Worm (Caenorhabditis elegans) whole organism, L4 larva: ENCODE measurements around the gene dod-20.

Experiments
- D1046.2 ChIP-seq: fragments of 200-800 bp; sonication (Bioruptor generic); IDR thresholded peaks from 2 replicates; pipeline ENCODE4 v1.3.6; 2022; ENCODE audit warnings: missing genetic modification characterization, missing compliant biosample characterization
- F37D6.2 ChIP-seq: sonication (generic microtip); optimal IDR thresholded peaks from 2 replicates; lab custom pipeline; 2016; ENCODE audit warnings: mild to moderate bottlenecking, missing genetic modification characterization, missing compliant biosample characterization
- F44E2.7 ChIP-seq: fragments of 200-800 bp; sonication (Bioruptor generic); IDR thresholded peaks from 2 replicates; pipeline ENCODE4 v2.1.2; 2022; ENCODE audit warnings: missing genetic modification characterization, missing compliant biosample characterization
- R02D3.7 ChIP-seq: fragments of 150-350 bp; sonication (generic microtip); optimal IDR thresholded peaks from 3 replicates; lab custom pipeline; 2014; ENCODE audit warnings: missing biosample characterization, missing genetic modification characterization
- Y105C5A.15 ChIP-seq: fragments of 200-800 bp; sonication (Bioruptor generic); IDR thresholded peaks from 2 replicates; pipeline ENCODE4 v1.3.6; 2022; ENCODE audit warnings: missing genetic modification characterization, missing compliant biosample characterization
- Y48G9A.11 ChIP-seq: fragments of 200-800 bp; sonication (Bioruptor generic); IDR thresholded peaks from 2 replicates; pipeline ENCODE4 v1.3.6; 2022; ENCODE audit warnings: missing genetic modification reagents, missing genetic modification characterization, missing compliant biosample characterization
- Y5F2A.4 ChIP-seq: fragments of 200-800 bp; sonication (Bioruptor generic); optimal IDR thresholded peaks from 2 replicates; lab custom pipeline; 2018; ENCODE audit warnings: mild to moderate bottlenecking, missing genetic modification characterization, missing compliant biosample characterization
- ZK546.5 ChIP-seq, 2 experiments: sonication (generic microtip); optimal IDR thresholded peaks; 2 replicates each; lab custom pipeline; 2017; ENCODE audit warnings: missing biosample characterization in 2 of 2, missing genetic modification characterization in 2 of 2
- attf-4 ChIP-seq: sonication (generic microtip); optimal IDR thresholded peaks from 3 replicates; lab custom pipeline; 2017; ENCODE audit warnings: missing biosample characterization, missing genetic modification characterization
- ceh-20 ChIP-seq: fragments of 200-800 bp; sonication (Bioruptor generic); IDR thresholded peaks from 2 replicates; pipeline ENCODE4 v1.3.6; 2022; ENCODE audit warnings: missing genetic modification reagents, missing genetic modification characterization, missing compliant biosample characterization
- ceh-82 ChIP-seq: sonication (generic microtip); optimal IDR thresholded peaks from 2 replicates; lab custom pipeline; 2017; ENCODE audit warnings: missing biosample characterization, missing genetic modification characterization
- ctbp-1 ChIP-seq: fragments of 200-800 bp; sonication (Bioruptor generic); IDR thresholded peaks from 2 replicates; pipeline ENCODE4 v1.3.6; 2022; ENCODE audit warnings: missing genetic modification reagents, missing genetic modification characterization, missing compliant biosample characterization
- daf-16 ChIP-seq, 3 experiments: sonication (generic microtip); optimal IDR thresholded peaks; 2 replicates each; lab custom pipeline; 2016 to 2017; ENCODE audit warnings: missing genetic modification characterization in 3 of 3, missing genetic modification reagents in 3 of 3, mild to moderate bottlenecking in 2 of 3, missing compliant biosample characterization in 2 of 3, missing biosample characterization in 1 of 3, moderate library complexity in 1 of 3
- daf-19 ChIP-seq: fragments of 200-800 bp; sonication (Bioruptor generic); conservative IDR thresholded peaks from 2 replicates; pipeline ENCODE4 v1.3.6; 2022; ENCODE audit warnings: missing genetic modification characterization, missing compliant biosample characterization
- dmd-8 ChIP-seq: fragments of 200-800 bp; sonication (Bioruptor generic); IDR thresholded peaks from 2 replicates; pipeline ENCODE4 v1.3.6; 2022; ENCODE audit warnings: missing genetic modification characterization, missing compliant biosample characterization
- dmd-9 ChIP-seq: fragments of 200-800 bp; sonication (Bioruptor generic); IDR thresholded peaks from 2 replicates; pipeline ENCODE4 v1.3.6; 2022; ENCODE audit warnings: missing genetic modification reagents, missing genetic modification characterization, missing compliant biosample characterization
- dve-1 ChIP-seq: sonication (generic microtip); optimal IDR thresholded peaks from 2 replicates; lab custom pipeline; 2017; ENCODE audit warnings: antibody characterized with exemption, mild to moderate bottlenecking, missing genetic modification characterization, missing compliant biosample characterization; ENCODE audit not compliant: insufficient read depth
- egl-43 ChIP-seq: fragments of 200-800 bp; sonication (Bioruptor generic); IDR thresholded peaks from 2 replicates; pipeline ENCODE4 v1.3.6; 2022; ENCODE audit warnings: missing genetic modification reagents, missing genetic modification characterization, missing compliant biosample characterization
- fkh-10 ChIP-seq: fragments of 150-350 bp; optimal IDR thresholded peaks from 2 replicates; lab custom pipeline; 2014; ENCODE audit warnings: missing biosample characterization, missing genetic modification reagents, missing genetic modification characterization
- gei-8 ChIP-seq: fragments of 200-800 bp; sonication (Bioruptor generic); optimal IDR thresholded peaks from 2 replicates; lab custom pipeline; 2018; ENCODE audit warnings: mild to moderate bottlenecking, missing genetic modification characterization, missing compliant biosample characterization
- hmg-1.1 ChIP-seq: fragments of 200-800 bp; sonication (Bioruptor generic); IDR thresholded peaks from 2 replicates; pipeline ENCODE4 v1.3.6; 2022; ENCODE audit warnings: missing genetic modification reagents, missing genetic modification characterization, missing compliant biosample characterization
- lin-1 ChIP-seq: fragments of 200-800 bp; sonication (Bioruptor generic); IDR thresholded peaks from 2 replicates; pipeline ENCODE4 v1.3.6; 2022; ENCODE audit warnings: missing genetic modification reagents, missing genetic modification characterization, missing compliant biosample characterization
- lin-38 ChIP-seq: fragments of 200-800 bp; sonication (Bioruptor generic); IDR thresholded peaks from 2 replicates; pipeline ENCODE4 v1.3.6; 2022; ENCODE audit warnings: missing genetic modification reagents, missing genetic modification characterization, missing compliant biosample characterization
- lin-39 ChIP-seq: fragments of 150-350 bp; optimal IDR thresholded peaks from 2 replicates; lab custom pipeline; 2014; ENCODE audit warnings: missing biosample characterization, missing genetic modification reagents, missing genetic modification characterization
- mep-1 ChIP-seq: fragments of 150-350 bp; sonication (generic microtip); optimal IDR thresholded peaks from 3 replicates; lab custom pipeline; 2014; ENCODE audit warnings: missing biosample characterization, missing genetic modification characterization
- mxl-2 ChIP-seq: fragments of 200-800 bp; sonication (Bioruptor generic); conservative IDR thresholded peaks from 2 replicates; pipeline ENCODE4 v1.3.6; 2022; ENCODE audit warnings: missing genetic modification reagents, missing genetic modification characterization, missing compliant biosample characterization
- mxl-3 ChIP-seq: fragments of 200-800 bp; sonication (Bioruptor generic); optimal IDR thresholded peaks from 2 replicates; lab custom pipeline; 2018; ENCODE audit warnings: mild to moderate bottlenecking, missing genetic modification characterization, missing compliant biosample characterization
- nhr-11 ChIP-seq: fragments of 150-350 bp; optimal IDR thresholded peaks from 2 replicates; lab custom pipeline; 2014; ENCODE audit warnings: missing biosample characterization, missing genetic modification characterization
- nhr-25 ChIP-seq: sonication (generic microtip); optimal IDR thresholded peaks from 2 replicates; lab custom pipeline; 2017; ENCODE audit warnings: missing genetic modification characterization, mild to moderate bottlenecking, missing compliant biosample characterization, antibody characterized with exemption, moderate library complexity, borderline replicate concordance; ENCODE audit not compliant: insufficient read depth
- nhr-28 ChIP-seq: fragments of 150-350 bp; optimal IDR thresholded peaks from 2 replicates; lab custom pipeline; 2014; ENCODE audit warnings: missing biosample characterization, missing genetic modification characterization
- nhr-6 ChIP-seq: fragments of 150-350 bp; optimal IDR thresholded peaks from 2 replicates; lab custom pipeline; 2014; ENCODE audit warnings: missing biosample characterization, missing genetic modification characterization
- set-16 ChIP-seq: fragments of 200-800 bp; sonication (Bioruptor generic); IDR thresholded peaks from 2 replicates; pipeline ENCODE4 v1.3.6; 2022; ENCODE audit warnings: missing genetic modification reagents, missing genetic modification characterization, missing compliant biosample characterization
- snpc-1.2 ChIP-seq: fragments of 200-800 bp; sonication (Bioruptor generic); IDR thresholded peaks from 2 replicates; pipeline ENCODE4 v1.3.6; 2022; ENCODE audit warnings: missing genetic modification reagents, missing genetic modification characterization, missing compliant biosample characterization
- spr-3 ChIP-seq: fragments of 200-800 bp; sonication (Bioruptor generic); optimal IDR thresholded peaks from 2 replicates; lab custom pipeline; 2018; ENCODE audit warnings: mild to moderate bottlenecking, missing genetic modification characterization, missing compliant biosample characterization
- unc-39 ChIP-seq: sonication (generic microtip); optimal IDR thresholded peaks from 2 replicates; lab custom pipeline; 2017; ENCODE audit warnings: missing biosample characterization, missing genetic modification characterization
- unc-62 ChIP-seq, 3 experiments: fragments of 150-350 bp in 1 of 3; sonication (generic microtip); optimal IDR thresholded peaks in 2 of 3; peaks in 1 of 3; 1 replicate in 1 of 3; 2 replicates in 2 of 3; lab custom pipeline; 2014 to 2017; ENCODE audit warnings: missing biosample characterization in 3 of 3, missing genetic modification characterization in 3 of 3, missing genetic modification reagents in 3 of 3, missing genotype in 1 of 3
- vab-7 ChIP-seq: fragments of 200-800 bp; sonication (Bioruptor generic); IDR thresholded peaks from 2 replicates; pipeline ENCODE4 v1.3.6; 2022; ENCODE audit warnings: missing genetic modification reagents, missing genetic modification characterization, missing compliant biosample characterization
- zfp-3 ChIP-seq: fragments of 200-800 bp; sonication (Bioruptor generic); conservative IDR thresholded peaks from 2 replicates; pipeline ENCODE4 v1.3.6; 2022; ENCODE audit warnings: missing genetic modification reagents, missing genetic modification characterization, missing compliant biosample characterization
- zip-2 ChIP-seq: fragments of 150-350 bp; optimal IDR thresholded peaks from 2 replicates; lab custom pipeline; 2014; ENCODE audit warnings: missing biosample characterization, missing genetic modification characterization
- ztf-7 ChIP-seq: fragments of 150-350 bp; optimal IDR thresholded peaks from 2 replicates; lab custom pipeline; 2014; ENCODE audit warnings: missing biosample characterization, missing genetic modification characterization

The dod-20 gene

ce11 chrV:446574-446973, 24.3 kb downstream of the dod-20 start, which contains the start of gene srh-34:
srh-34 (minus strand) TSS chrV:446674.
- TF ChIP-seq lin-38, result no peak
- TF ChIP-seq ztf-7 (tag; lab: Kevin White, UChicago), result no peak
- TF ChIP-seq D1046.2 (GFP tag; lab: Robert Waterston, UW), result no peak
- TF ChIP-seq ceh-82, result no peak
- no peak for TF ChIP-seq dmd-8
- no peak for TF ChIP-seq ceh-20 (GFP tag; lab: Robert Waterston, UW)
- TF ChIP-seq zip-2, result no peak
- TF ChIP-seq ctbp-1 (GFP tag; lab: Robert Waterston, UW), result no peak
- no peak for TF ChIP-seq mxl-3
- TF ChIP-seq F37D6.2, result no peak
- TF ChIP-seq nhr-25 (tag; lab: Kevin White, UChicago), result no peak
- no peak for TF ChIP-seq attf-4 (tag; lab: Kevin White, UChicago)
- TF ChIP-seq mep-1 (tag; lab: Kevin White, UChicago), result no peak
- TF ChIP-seq daf-16 (GFP tag; optimal IDR thresholded peaks at IDR 0.05; lab: Kevin White, UChicago), result no peak
- TF ChIP-seq daf-16 (tag; optimal IDR thresholded peaks at IDR 0.05; lab: Kevin White, UChicago), result no peak
- no peak for TF ChIP-seq nhr-6 (tag; lab: Kevin White, UChicago)
- no peak for TF ChIP-seq egl-43 (GFP tag; lab: Robert Waterston, UW)
- TF ChIP-seq R02D3.7, result no peak
- TF ChIP-seq Y48G9A.11, result no peak
- no peak for TF ChIP-seq Y105C5A.15 (GFP tag; lab: Robert Waterston, UW)

ce11 chrV:446988-447387, 24.8 kb downstream of the dod-20 start:
- TF ChIP-seq ceh-20 (GFP tag; lab: Robert Waterston, UW) (no peak), unc-62 (GFP tag; optimal IDR thresholded peaks at IDR 0.05 in 1 of 2; lab: Kevin White, UChicago) (peak in 1 of 2 experiments; percentile 27), unc-62 (tag; optimal IDR thresholded peaks at IDR 0.05; lab: Kevin White, UChicago) (no peak), Y5F2A.4 (GFP tag; lab: Kevin White, UChicago) (no peak), mep-1 (tag; lab: Kevin White, UChicago) (no peak), nhr-6 (tag; lab: Kevin White, UChicago) (no peak), egl-43 (GFP tag; lab: Robert Waterston, UW) (no peak), hmg-1.1 (GFP tag; lab: Robert Waterston, UW) (no peak), spr-3 (GFP tag; lab: Kevin White, UChicago) (no peak), F44E2.7 (0 out of 2 replicates have a peak, but pooled peaks have one; percentile 9), ctbp-1 (GFP tag; lab: Robert Waterston, UW) (no peak), vab-7 (GFP tag; lab: Robert Waterston, UW) (no peak), mxl-2 (GFP tag; lab: Robert Waterston, UW) (no peak), set-16 (GFP tag; lab: Robert Waterston, UW) (peak; percentile 58)

- TF ChIP-seq F37D6.2, result no peak
- no peak for TF ChIP-seq daf-19
- TF ChIP-seq unc-39 (tag; lab: Kevin White, UChicago), result no peak
- TF ChIP-seq ZK546.5 (tag; optimal IDR thresholded peaks at IDR 0.05; lab: Kevin White, UChicago), result no peak
- TF ChIP-seq snpc-1.2 (GFP tag; lab: Robert Waterston, UW), result no peak
- no peak for TF ChIP-seq nhr-28 (tag; lab: Kevin White, UChicago)
- no peak for TF ChIP-seq lin-39 (tag; lab: Kevin White, UChicago)
- no peak for TF ChIP-seq zfp-3
- no peak for TF ChIP-seq gei-8 (GFP tag; lab: Kevin White, UChicago)
- no peak for TF ChIP-seq dmd-9 (GFP tag; lab: Robert Waterston, UW)
- no peak for TF ChIP-seq fkh-10 (GFP tag; lab: Kevin White, UChicago)
- no peak for TF ChIP-seq dve-1 (tag; lab: Kevin White, UChicago)
- TF ChIP-seq nhr-11 (tag; lab: Kevin White, UChicago), result no peak
- TF ChIP-seq mxl-3, result no peak
- TF ChIP-seq lin-1 (GFP tag; lab: Robert Waterston, UW), result no peak
These were observed 26.9 kb downstream of the dod-20 start, which contains the start of gene srh-35 for ce11 chrV:449130-449529. srh-35 (minus strand) TSS chrV:449230.
